Fruit fly (Drosophila melanogaster) Kc167 (cell line): Measurements from ENCODE around the gene par-6.

Experiments
- Myc ChIP-seq: fragments of >200 bp; optimal IDR thresholded peaks from 2 replicates; lab custom pipeline; 2017; ENCODE audit warnings: missing external identifiers
- Sin3A ChIP-seq: fragments of >200 bp; optimal IDR thresholded peaks from 2 replicates; lab custom pipeline; 2018; ENCODE audit warnings: missing external identifiers
- h ChIP-seq: fragments of >200 bp; optimal IDR thresholded peaks from 3 replicates; lab custom pipeline; 2018; ENCODE audit warnings: missing external identifiers
- psq ChIP-seq: fragments of >200 bp; optimal IDR thresholded peaks from 2 replicates; lab custom pipeline; 2017; ENCODE audit warnings: missing external identifiers
- ttk ChIP-seq: sonication (Bioruptor generic); optimal IDR thresholded peaks from 2 replicates; lab custom pipeline; 2017; ENCODE audit warnings: missing external identifiers

DNA sequence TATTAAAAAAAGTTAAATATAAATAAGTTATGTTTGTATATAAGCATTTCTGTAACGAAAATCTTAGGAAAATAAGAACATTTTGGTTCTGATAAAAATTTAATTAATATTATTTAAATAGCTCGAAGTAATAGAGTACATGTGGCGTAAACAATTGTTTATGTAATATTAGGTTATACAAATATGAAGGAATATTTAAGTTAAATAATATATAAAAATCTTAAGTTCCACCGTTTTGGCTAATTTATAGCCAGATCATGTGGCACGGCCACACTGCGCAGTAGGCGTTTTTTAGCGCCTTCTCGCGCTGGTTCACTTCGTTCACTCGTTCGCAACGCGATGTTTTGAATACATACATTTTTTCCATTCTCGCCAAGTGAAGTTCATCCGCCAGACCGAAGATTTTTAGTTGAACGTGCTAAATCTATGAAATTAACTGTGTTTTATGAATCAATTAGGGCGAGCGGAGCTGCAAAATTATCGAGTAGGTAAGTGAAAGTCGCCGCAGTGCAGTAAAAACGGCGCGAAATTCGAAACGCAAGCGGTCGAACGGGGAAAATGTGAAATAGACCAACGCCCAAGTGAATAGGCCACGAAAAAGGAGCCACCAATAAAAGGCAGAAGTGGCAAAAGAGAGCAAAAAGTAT, 46.0 kb upstream of the par-6 start, which contains the start of gene beta-Spec:
- TF ChIP-seq ttk: no peak
- no peak for TF ChIP-seq h (lab: Kevin White, UChicago)
- TF ChIP-seq psq (lab: Kevin White, UChicago): no peak
- TF ChIP-seq Myc: no peak
- TF ChIP-seq Sin3A (lab: Kevin White, UChicago): no peak
